ENCODE assay signal across 5 fruit fly cellular contexts in the genomic region with DNA sequence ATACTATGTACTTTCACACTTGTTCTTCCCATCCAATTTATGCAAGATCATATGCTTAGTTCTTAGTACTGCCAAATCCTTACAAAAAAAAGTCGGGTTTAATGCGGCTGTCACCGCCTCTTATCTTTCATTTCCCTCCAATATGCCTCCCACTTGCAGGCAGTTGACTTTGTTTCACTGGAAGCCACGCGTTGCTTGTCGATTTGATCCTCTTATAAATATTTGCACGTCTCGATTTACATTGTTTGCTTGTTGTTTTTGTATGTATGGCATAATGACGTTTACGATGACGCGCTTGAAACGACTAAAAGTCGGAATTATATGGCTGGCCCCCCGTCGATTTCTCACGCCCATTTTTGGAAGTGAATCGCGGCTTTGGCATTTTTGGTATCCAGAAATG.
TF ChIP-seq lines count a peak whose summit lies in the region.

No protein-coding gene starts in this region.

- no peak for TF ChIP-seq CTCF in whole organism, embryonic (GFP tag; optimal IDR thresholded peaks at IDR 0.05; lab: Kevin White, UChicago)

TF ChIP-seq in whole organism, adult, 20 proteins besides CTCF, POLR2A, EP300 and RAD21:
- TF ChIP-seq kay (GFP tag; lab: Kevin White, UChicago; ENCODE audit: borderline replicate concordance) (peak; percentile 74), bab1 (GFP tag; optimal IDR thresholded peaks at IDR 0.05; lab: Kevin White, UChicago) (no peak)

TF ChIP-seq in whole organism, embryonic, 481 proteins besides CTCF, POLR2A, EP300 and RAD21:
- TF ChIP-seq CG1602 (GFP tag; optimal IDR thresholded peaks at IDR 0.05; lab: Kevin White, UChicago) = no peak
- peak; percentile 1 for TF ChIP-seq nom (GFP tag; optimal IDR thresholded peaks at IDR 0.05; lab: Kevin White, UChicago)
- TF ChIP-seq Asciz (GFP tag; optimal IDR thresholded peaks at IDR 0.05; lab: Kevin White, UChicago) = peak; percentile 5
- no peak for TF ChIP-seq H2.0 (GFP tag; IDR thresholded peaks at IDR 0.05; lab: Robert Waterston, UW)
- TF ChIP-seq gem (tag; optimal IDR thresholded peaks at IDR 0.05; lab: Kevin White, UChicago) = peak; percentile 12
- TF ChIP-seq Max (GFP tag; optimal IDR thresholded peaks at IDR 0.05; lab: Kevin White, UChicago) = no peak
TF ChIP-seq in whole organism, embryonic: peak in this region for 3.

TF ChIP-seq in whole organism, prepupa, 60 proteins besides CTCF, POLR2A, EP300 and RAD21 (continues in another document):
- TF ChIP-seq Lpt (GFP tag; optimal IDR thresholded peaks at IDR 0.05; lab: Kevin White, UChicago) (no peak), CG10631 (GFP tag; optimal IDR thresholded peaks at IDR 0.05; lab: Kevin White, UChicago) (no peak), CG10669 (GFP tag; optimal IDR thresholded peaks at IDR 0.05; lab: Kevin White, UChicago) (no peak), Sox14 (GFP tag; optimal IDR thresholded peaks at IDR 0.05; lab: Kevin White, UChicago) (no peak), svp (GFP tag; lab: Kevin White, UChicago) (peak; percentile 77), lz (GFP tag; optimal IDR thresholded peaks at IDR 0.05; lab: Kevin White, UChicago) (no peak), acj6 (GFP tag; optimal IDR thresholded peaks at IDR 0.05; lab: Kevin White, UChicago) (no peak), CG6808 (GFP tag; optimal IDR thresholded peaks at IDR 0.05; lab: Kevin White, UChicago) (no peak), ss (GFP tag; optimal IDR thresholded peaks at IDR 0.05; lab: Kevin White, UChicago) (peak in 1 of 2 experiments; percentile 41), fd85E (GFP tag; optimal IDR thresholded peaks at IDR 0.05; lab: Kevin White, UChicago) (no peak), Sox102F (GFP tag; optimal IDR thresholded peaks at IDR 0.05; lab: Kevin White, UChicago) (no peak), vri (GFP tag; optimal IDR thresholded peaks at IDR 0.05; lab: Kevin White, UChicago) (no peak), Eip78C (GFP tag; lab: Kevin White, UChicago) (peak; percentile 26), CG3032 (tag; optimal IDR thresholded peaks at IDR 0.05; lab: Kevin White, UChicago) (no peak), Ets21C (GFP tag; optimal IDR thresholded peaks at IDR 0.05; lab: Kevin White, UChicago) (no peak), Ets96B (tag; optimal IDR thresholded peaks at IDR 0.05; lab: Kevin White, UChicago) (no peak), fkh (GFP tag; optimal IDR thresholded peaks at IDR 0.05; lab: Kevin White, UChicago) (peak; percentile 24), Eip75B (GFP tag; optimal IDR thresholded peaks at IDR 0.05; lab: Kevin White, UChicago) (no peak), Hr39 (GFP tag; optimal IDR thresholded peaks at IDR 0.05; lab: Kevin White, UChicago) (no peak), cyc (GFP tag; optimal IDR thresholded peaks at IDR 0.05; lab: Kevin White, UChicago) (no peak), Blimp-1 (GFP tag; optimal IDR thresholded peaks at IDR 0.05; lab: Kevin White, UChicago) (no peak), CG8119 (GFP tag; IDR thresholded peaks at IDR 0.05; lab: Robert Waterston, UW) (no peak), CG16779 (tag; optimal IDR thresholded peaks at IDR 0.05; lab: Kevin White, UChicago) (no peak), CG4318 (GFP tag; optimal IDR thresholded peaks at IDR 0.05; lab: Kevin White, UChicago) (no peak), pdm3 (GFP tag; optimal IDR thresholded peaks at IDR 0.05; lab: Kevin White, UChicago) (no peak), topi (GFP tag; optimal IDR thresholded peaks at IDR 0.05; lab: Kevin White, UChicago) (no peak), CG7368 (GFP tag; optimal IDR thresholded peaks at IDR 0.05; lab: Kevin White, UChicago) (no peak), CG6854 (GFP tag; optimal IDR thresholded peaks at IDR 0.05; lab: Kevin White, UChicago) (peak; percentile 52)

TF ChIP-seq in whole organism, pupa, 21 proteins besides CTCF, POLR2A, EP300 and RAD21:
- TF ChIP-seq CG12605 (GFP tag; IDR thresholded peaks at IDR 0.05; lab: Robert Waterston, UW) = no peak
- TF ChIP-seq Pif1A (GFP tag; optimal IDR thresholded peaks at IDR 0.05; lab: Kevin White, UChicago) = peak; percentile 10
- TF ChIP-seq CG10348 (GFP tag; IDR thresholded peaks at IDR 0.05; lab: Robert Waterston, UW) = no peak

TF ChIP-seq in whole organism, wandering third instar larva, 38 proteins besides CTCF, POLR2A, EP300 and RAD21:
- TF ChIP-seq Abd-B (GFP tag; optimal IDR thresholded peaks at IDR 0.05; lab: Kevin White, UChicago) (no peak), h (GFP tag; optimal IDR thresholded peaks at IDR 0.05; lab: Kevin White, UChicago) (peak; percentile 43), Dfd (GFP tag; optimal IDR thresholded peaks at IDR 0.05; lab: Kevin White, UChicago) (no peak), Rel (GFP tag; optimal IDR thresholded peaks at IDR 0.05; lab: Kevin White, UChicago) (no peak), Rel (tag; optimal IDR thresholded peaks at IDR 0.05; lab: Kevin White, UChicago) (no peak), N (GFP tag; optimal IDR thresholded peaks at IDR 0.05; lab: Kevin White, UChicago) (no peak)
